Worm (Caenorhabditis elegans) whole organism, L3 larva: Measurements from ENCODE around the gene lips-15.

ENCODE experiments used
- ama-1 ChIP-seq: fragments of 150-350 bp; optimal IDR thresholded peaks from 2 replicates; lab custom pipeline; 2018
- ceh-9 ChIP-seq: sonication (generic microtip); optimal IDR thresholded peaks from 2 replicates; lab custom pipeline; 2018; ENCODE audit warnings: missing biosample characterization, missing genetic modification characterization
- elt-1 ChIP-seq: fragments of 150-350 bp; optimal IDR thresholded peaks from 2 replicates; lab custom pipeline; 2014; ENCODE audit warnings: missing biosample characterization, missing genetic modification characterization
- elt-2 ChIP-seq: sonication (generic microtip); optimal IDR thresholded peaks from 2 replicates; lab custom pipeline; 2016; ENCODE audit warnings: missing genetic modification reagents, mild to moderate bottlenecking, missing genetic modification characterization, missing compliant biosample characterization
- fkh-10 ChIP-seq: sonication (generic microtip); optimal IDR thresholded peaks from 2 replicates; lab custom pipeline; 2017; ENCODE audit warnings: missing biosample characterization, missing genetic modification reagents, missing genetic modification characterization
- nhr-237 ChIP-seq: fragments of 150-350 bp; optimal IDR thresholded peaks from 2 replicates; lab custom pipeline; 2014; ENCODE audit warnings: missing biosample characterization, missing genetic modification characterization
- nhr-25 ChIP-seq: sonication (generic microtip); optimal IDR thresholded peaks from 2 replicates; lab custom pipeline; 2017; ENCODE audit warnings: missing biosample characterization, missing genetic modification characterization
- nhr-28 ChIP-seq: fragments of 150-350 bp; optimal IDR thresholded peaks from 2 replicates; lab custom pipeline; 2014; ENCODE audit warnings: missing biosample characterization, missing genetic modification characterization
- pha-4 ChIP-seq: fragments of 150-350 bp; optimal IDR thresholded peaks from 2 replicates; lab custom pipeline; 2014; ENCODE audit warnings: missing biosample characterization, missing genetic modification reagents, missing genetic modification characterization
- snpc-4 ChIP-seq: fragments of 150-350 bp; optimal IDR thresholded peaks from 2 replicates; lab custom pipeline; 2014; ENCODE audit warnings: missing biosample characterization, missing genetic modification characterization
- ztf-11 ChIP-seq: fragments of 150-350 bp; optimal IDR thresholded peaks from 2 replicates; lab custom pipeline; 2014; ENCODE audit warnings: missing biosample characterization, missing genetic modification characterization

ce11 chrII:12640370-12640769 lies 36.2 kb downstream of the lips-15 start, which contains the start of gene nhr-235:
- TF ChIP-seq nhr-25 (tag; lab: Kevin White, UChicago): no peak
- no peak for TF ChIP-seq pha-4 (tag; lab: Kevin White, UChicago)
- no peak for TF ChIP-seq ceh-9 (tag; lab: Kevin White, UChicago)
- no peak for TF ChIP-seq ama-1
- TF ChIP-seq elt-2 (tag; lab: Kevin White, UChicago): no peak
- TF ChIP-seq ztf-11 (tag; lab: Kevin White, UChicago): no peak
- TF ChIP-seq snpc-4 (tag; lab: Kevin White, UChicago): no peak
- no peak for TF ChIP-seq fkh-10 (GFP tag; lab: Kevin White, UChicago)
- TF ChIP-seq nhr-237 (tag; lab: Kevin White, UChicago): no peak
- no peak for TF ChIP-seq elt-1 (tag; lab: Kevin White, UChicago)
- TF ChIP-seq nhr-28 (tag; lab: Kevin White, UChicago): no peak
